Fruit fly (Drosophila melanogaster): ENCODE measurements around the gene Or85f.

dm6 chr3R:9417577-9418334, 19.8 kb downstream of the Or85f start, which contains the start of gene ps:
- no peak for TF ChIP-seq rn (GFP tag; IDR thresholded peaks at IDR 0.05)
- no peak for TF ChIP-seq CG9948 (tag; optimal IDR thresholded peaks at IDR 0.05)
- TF ChIP-seq CG12605 (GFP tag; IDR thresholded peaks at IDR 0.05) = no peak
- TF ChIP-seq gl (tag; optimal IDR thresholded peaks at IDR 0.05) = peak; percentile 26
- no peak for TF ChIP-seq CG14655 (GFP tag; optimal IDR thresholded peaks at IDR 0.05)
- peak; percentile 0 for TF ChIP-seq Snoo (tag; optimal IDR thresholded peaks at IDR 0.05)
- TF ChIP-seq CG10348 (GFP tag; IDR thresholded peaks at IDR 0.05) = no peak
- no peak for TF ChIP-seq CG34367 (tag; optimal IDR thresholded peaks at IDR 0.05)
- no peak for TF ChIP-seq D1 (tag; optimal IDR thresholded peaks at IDR 0.05)
- peak; percentile 48 for TF ChIP-seq Pif1B (GFP tag; optimal IDR thresholded peaks at IDR 0.05)
- no peak for TF ChIP-seq CG13204 (GFP tag; optimal IDR thresholded peaks at IDR 0.05)
- TF ChIP-seq EcR (GFP tag; optimal IDR thresholded peaks at IDR 0.05) = no peak

All from whole organism, pupa.